Worm (Caenorhabditis elegans) whole organism, young adult: ENCODE data around the gene K04H4.5.

Source experiments
- C17E4.6 ChIP-seq: fragments of 200-800 bp; sonication (Bioruptor generic); IDR thresholded peaks from 2 replicates; pipeline ENCODE4 v1.3.6; 2022; ENCODE audit warnings: missing genetic modification reagents, missing genetic modification characterization, missing compliant biosample characterization
- F52B5.7 ChIP-seq: sonication (generic microtip); optimal IDR thresholded peaks from 2 replicates; lab custom pipeline; 2016; ENCODE audit warnings: mild to moderate bottlenecking, missing genetic modification characterization, missing compliant biosample characterization
- F57A8.1 ChIP-seq: fragments of 200-800 bp; sonication (Bioruptor generic); optimal IDR thresholded peaks from 2 replicates; lab custom pipeline; 2018; ENCODE audit warnings: mild to moderate bottlenecking, missing genetic modification characterization, moderate library complexity, missing compliant biosample characterization
- Y53F4B.3 ChIP-seq: fragments of 200-800 bp; sonication (Bioruptor generic); IDR thresholded peaks from 2 replicates; pipeline ENCODE4 v1.3.6; 2022; ENCODE audit warnings: missing genetic modification reagents, missing genetic modification characterization, missing compliant biosample characterization
- ceh-40 ChIP-seq: fragments of 200-800 bp; sonication (Bioruptor generic); IDR thresholded peaks from 2 replicates; pipeline ENCODE4 v1.3.6; 2022; ENCODE audit warnings: missing genetic modification characterization, missing compliant biosample characterization
- dox-1 ChIP-seq: fragments of 200-800 bp; sonication (Bioruptor generic); IDR thresholded peaks from 2 replicates; pipeline ENCODE4 v1.3.6; 2022; ENCODE audit warnings: missing genetic modification reagents, missing genetic modification characterization, missing compliant biosample characterization
- hlh-26 ChIP-seq: fragments of 200-800 bp; sonication (Bioruptor generic); conservative IDR thresholded peaks from 2 replicates; pipeline ENCODE4 v1.3.6; 2022; ENCODE audit warnings: missing genetic modification reagents, missing genetic modification characterization, missing compliant biosample characterization
- nhr-120 ChIP-seq: fragments of 200-800 bp; sonication (Bioruptor generic); IDR thresholded peaks from 2 replicates; pipeline ENCODE4 v1.3.6; 2022; ENCODE audit warnings: missing genetic modification characterization, missing compliant biosample characterization
- nhr-90 ChIP-seq: sonication (generic microtip); optimal IDR thresholded peaks from 2 replicates; lab custom pipeline; 2016; ENCODE audit warnings: missing genotype, mild to moderate bottlenecking, missing genetic modification characterization, missing compliant biosample characterization
- pbrm-1 ChIP-seq: fragments of 200-800 bp; sonication (Bioruptor generic); IDR thresholded peaks from 2 replicates; pipeline ENCODE4 v1.3.6; 2022; ENCODE audit warnings: missing genetic modification reagents, missing genetic modification characterization, missing compliant biosample characterization
- snpc-4 ChIP-seq, 5 experiments: fragments of 150-350 bp in 1 of 5; sonication (generic microtip) in 4 of 5; optimal IDR thresholded peaks; 2 replicates each; lab custom pipeline; 2014 to 2018; ENCODE audit warnings: missing genetic modification characterization in 5 of 5, missing biosample characterization in 3 of 5, antibody characterized with exemption in 2 of 5, mild to moderate bottlenecking in 2 of 5, missing compliant biosample characterization in 2 of 5, missing genotype in 2 of 5, moderate library complexity in 2 of 5, missing genetic modification reagents in 1 of 5
- unc-62 ChIP-seq: fragments of 150-350 bp; optimal IDR thresholded peaks from 2 replicates; lab custom pipeline; 2014; ENCODE audit warnings: missing biosample characterization, missing genetic modification reagents, missing genetic modification characterization
- zim-3 ChIP-seq: sonication (generic microtip); optimal IDR thresholded peaks from 2 replicates; lab custom pipeline; 2017; ENCODE audit warnings: mild to moderate bottlenecking, missing genetic modification characterization, moderate library complexity, missing compliant biosample characterization

DNA sequence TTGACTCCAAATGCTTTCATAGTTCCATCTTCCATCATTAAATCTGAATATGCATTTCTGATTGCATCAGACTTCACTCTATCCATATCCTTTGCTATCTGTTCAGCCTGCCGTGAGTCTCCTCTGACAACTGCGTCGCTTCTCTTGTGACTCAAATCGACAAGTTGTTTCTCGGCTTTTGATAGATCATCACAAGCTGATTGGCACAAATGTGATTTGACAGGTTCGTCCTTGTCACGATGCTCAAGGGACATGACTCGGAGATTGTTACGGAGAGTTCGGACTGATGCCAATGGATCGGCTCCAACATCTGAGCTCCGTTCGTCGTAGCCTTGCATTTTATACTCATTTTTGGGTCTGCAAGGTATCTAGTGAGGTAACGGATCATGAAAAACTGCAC is 30.4 kb upstream of the K04H4.5 start:
- TF ChIP-seq ceh-40 (GFP tag; lab: Robert Waterston, UW) (no peak), Y53F4B.3 (no peak), F57A8.1 (no peak), zim-3 (tag; lab: Kevin White, UChicago) (no peak), C17E4.6 (GFP tag; lab: Robert Waterston, UW) (no peak), pbrm-1 (GFP tag; lab: Robert Waterston, UW) (no peak), unc-62 (no peak), hlh-26 (GFP tag; lab: Robert Waterston, UW) (no peak), nhr-120 (no peak), nhr-90 (tag; lab: Kevin White, UChicago) (no peak), F52B5.7 (no peak), dox-1 (GFP tag; lab: Robert Waterston, UW) (no peak), snpc-4 (GFP tag; optimal IDR thresholded peaks at IDR 0.05; lab: Kevin White, UChicago) (no peak), snpc-4 (tag; optimal IDR thresholded peaks at IDR 0.05; lab: Kevin White, UChicago) (no peak)
